Worm (Caenorhabditis elegans) whole organism, early embryonic: ENCODE measurements around the gene T24E12.12.

Experiments
- B0310.2 ChIP-seq: sonication (generic microtip); optimal IDR thresholded peaks from 2 replicates; lab custom pipeline; 2016; ENCODE audit warnings: mild to moderate bottlenecking, missing genetic modification characterization, missing compliant biosample characterization
- F13C5.2 ChIP-seq: sonication (generic microtip); optimal IDR thresholded peaks from 2 replicates; lab custom pipeline; 2017; ENCODE audit warnings: mild to moderate bottlenecking, missing genetic modification characterization, inconsistent platforms, missing compliant biosample characterization
- ama-1 ChIP-seq: fragments of 150-350 bp; optimal IDR thresholded peaks from 2 replicates; lab custom pipeline; 2014
- ceh-13 ChIP-seq: fragments of 200-800 bp; sonication (Bioruptor generic); optimal IDR thresholded peaks from 2 replicates; lab custom pipeline; 2018; ENCODE audit warnings: mild to moderate bottlenecking, missing genetic modification characterization, missing compliant biosample characterization
- flt-1 ChIP-seq: fragments of 200-800 bp; sonication (Bioruptor generic); IDR thresholded peaks from 2 replicates; pipeline ENCODE4 v1.3.6; 2022; ENCODE audit warnings: missing genetic modification characterization, missing compliant biosample characterization
- hmbx-1 ChIP-seq: sonication (generic microtip); optimal IDR thresholded peaks from 2 replicates; lab custom pipeline; 2016; ENCODE audit warnings: mild to moderate bottlenecking, missing genetic modification characterization, missing compliant biosample characterization
- hnd-1 ChIP-seq: sonication (generic microtip); optimal IDR thresholded peaks from 2 replicates; lab custom pipeline; 2016; ENCODE audit warnings: missing genetic modification characterization, missing compliant biosample characterization
- scrt-1 ChIP-seq: fragments of 200-800 bp; sonication (Bioruptor generic); IDR thresholded peaks from 2 replicates; pipeline ENCODE4 v1.3.6; 2022; ENCODE audit warnings: missing genetic modification characterization, missing compliant biosample characterization
- sea-1 ChIP-seq: fragments of 200-800 bp; sonication (Bioruptor generic); conservative IDR thresholded peaks from 2 replicates; pipeline ENCODE4 v1.3.6; 2022; ENCODE audit warnings: missing genetic modification characterization, missing compliant biosample characterization
- tbx-11 ChIP-seq: fragments of 200-800 bp; sonication (Bioruptor generic); IDR thresholded peaks from 2 replicates; pipeline ENCODE4 v1.3.6; 2022; ENCODE audit warnings: missing genetic modification characterization, missing compliant biosample characterization
- tbx-37 ChIP-seq: fragments of 200-800 bp; sonication (Bioruptor generic); conservative IDR thresholded peaks from 2 replicates; pipeline ENCODE4 v1.3.6; 2022; ENCODE audit warnings: missing genetic modification reagents, missing genetic modification characterization, missing compliant biosample characterization
- tra-4 ChIP-seq: sonication (generic microtip); optimal IDR thresholded peaks from 2 replicates; lab custom pipeline; 2017; ENCODE audit warnings: missing genetic modification characterization, missing compliant biosample characterization

ce11 chrII:3716455-3716854, 42.6 kb upstream of the T24E12.12 start, which contains the start of gene srh-99:
- no peak for TF ChIP-seq sea-1 (GFP tag; lab: Robert Waterston, UW)
- no peak for TF ChIP-seq ceh-13 (GFP tag; lab: Kevin White, UChicago)
- no peak for TF ChIP-seq tbx-11 (GFP tag; lab: Robert Waterston, UW)
- TF ChIP-seq hmbx-1 (tag; lab: Kevin White, UChicago), result no peak
- TF ChIP-seq ama-1, result no peak
- no peak for TF ChIP-seq hnd-1 (tag; lab: Kevin White, UChicago)
- TF ChIP-seq B0310.2 (tag; lab: Kevin White, UChicago), result no peak
- TF ChIP-seq scrt-1 (GFP tag; lab: Robert Waterston, UW), result no peak
- TF ChIP-seq F13C5.2, result no peak
- TF ChIP-seq tra-4 (tag; lab: Kevin White, UChicago), result no peak
- TF ChIP-seq tbx-37, result no peak
- TF ChIP-seq flt-1 (GFP tag; lab: Robert Waterston, UW), result no peak
